Worm (Caenorhabditis elegans) whole organism, young adult: ENCODE results near the gene nhr-79.

Experiments
- mel-28 ChIP-seq: sonication (generic microtip); optimal IDR thresholded peaks from 2 replicates; lab custom pipeline; 2016; ENCODE audit warnings: borderline replicate concordance, mild to moderate bottlenecking, missing genetic modification characterization, missing compliant biosample characterization
- nfya-1 ChIP-seq: sonication (generic microtip); optimal IDR thresholded peaks from 2 replicates; lab custom pipeline; 2017; ENCODE audit warnings: antibody characterized with exemption, missing compliant biosample characterization, missing genetic modification characterization, borderline replicate concordance; ENCODE audit not compliant: insufficient read depth
- nfyb-1 ChIP-seq: fragments of 200-800 bp; sonication (Bioruptor generic); IDR thresholded peaks from 2 replicates; pipeline ENCODE4 v1.3.6; 2022; ENCODE audit warnings: missing genetic modification reagents, missing genetic modification characterization, missing compliant biosample characterization
- tbp1 ChIP-seq: fragments of 200-800 bp; sonication (Bioruptor generic); optimal IDR thresholded peaks from 2 replicates; lab custom pipeline; 2018; ENCODE audit warnings: mild to moderate bottlenecking, missing genetic modification characterization, missing compliant biosample characterization
- unc-62 ChIP-seq: fragments of 150-350 bp; optimal IDR thresholded peaks from 2 replicates; lab custom pipeline; 2014; ENCODE audit warnings: missing biosample characterization, missing genetic modification reagents, missing genetic modification characterization

DNA sequence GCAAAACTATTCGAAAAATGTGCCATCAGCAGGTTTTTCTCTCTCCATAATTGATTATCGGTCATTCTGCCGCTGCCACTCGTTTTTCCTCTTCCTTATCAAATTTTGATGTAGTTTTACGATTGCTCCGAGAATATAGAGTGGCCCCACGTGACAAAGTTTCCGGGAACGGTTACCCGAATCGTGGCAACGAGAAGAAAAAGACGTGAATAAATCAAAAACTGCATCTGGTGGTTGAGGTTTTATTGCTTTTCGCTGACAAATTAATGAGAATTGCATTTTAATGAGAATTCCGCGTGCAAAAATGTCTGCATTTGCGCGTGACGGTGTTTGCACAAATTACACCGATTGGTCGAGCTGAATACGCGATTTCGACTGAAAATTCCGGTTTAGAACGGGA is 6.2 kb downstream of the nhr-79 start:
- TF ChIP-seq nfyb-1 (GFP tag; lab: Robert Waterston, UW), result no peak
- no peak for TF ChIP-seq nfya-1 (tag; lab: Kevin White, UChicago)
- TF ChIP-seq mel-28, result no peak
- TF ChIP-seq tbp1, result no peak
- TF ChIP-seq unc-62, result no peak
